Worm (Caenorhabditis elegans) whole organism, L2 larva: Measurements from ENCODE around the gene T11F9.7.

Experiments used
- lin-39 ChIP-seq: fragments of 150-350 bp; optimal IDR thresholded peaks from 2 replicates; lab custom pipeline; 2014; ENCODE audit warnings: missing biosample characterization, missing genetic modification reagents, missing genetic modification characterization
- ztf-4 ChIP-seq: fragments of 150-350 bp; optimal IDR thresholded peaks from 2 replicates; lab custom pipeline; 2014; ENCODE audit warnings: missing biosample characterization, missing genetic modification characterization

ce11 chrV:11486680-11487079 lies 10.9 kb downstream of the T11F9.7 start, which contains the start of gene T11F9.10:
- TF ChIP-seq ztf-4 (no peak), lin-39 (no peak)
